Fruit fly (Drosophila melanogaster): ENCODE measurements around the gene AgmNAT.

Gene AgmNAT

DNA sequence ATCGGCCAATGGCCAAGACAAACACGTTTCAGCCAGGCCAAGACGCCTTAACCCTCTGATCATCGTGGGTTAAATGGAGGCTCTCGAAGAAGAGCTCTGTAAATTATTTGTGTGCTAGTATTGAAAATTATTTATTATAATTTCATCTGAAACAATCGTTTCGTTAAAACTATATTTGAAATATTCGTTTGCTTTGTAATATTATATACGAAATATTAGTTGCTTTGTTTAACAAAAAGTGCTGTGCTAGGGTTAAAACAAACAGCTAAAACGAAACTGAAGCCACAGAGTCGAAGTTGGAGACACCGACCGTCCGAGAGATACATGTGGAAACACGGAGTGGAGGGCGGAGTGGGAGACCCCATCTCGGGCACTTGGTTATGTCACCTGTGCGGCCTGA is 29.1 kb downstream of the AgmNAT start (continued):
- TF ChIP-seq CkIIα-i1 (GFP tag; IDR thresholded peaks at IDR 0.05) = no peak
- TF ChIP-seq CG3407 (GFP tag; optimal IDR thresholded peaks at IDR 0.05) = no peak
- TF ChIP-seq gt (GFP tag; IDR thresholded peaks at IDR 0.05) = no peak
- TF ChIP-seq CG7786 (GFP tag; optimal IDR thresholded peaks at IDR 0.05) = no peak
- no peak for TF ChIP-seq prd (optimal IDR thresholded peaks at IDR 0.05)
- peak; percentile 26; the same call in 1 of the 3 replicates for TF ChIP-seq prd (GFP tag; IDR thresholded peaks at IDR 0.05)
- no peak for TF ChIP-seq Hr3 (GFP tag; optimal IDR thresholded peaks at IDR 0.05)
- TF ChIP-seq CG10274 (GFP tag; optimal IDR thresholded peaks at IDR 0.05) = no peak
- TF ChIP-seq Atf6 (GFP tag; IDR thresholded peaks at IDR 0.05) = no peak
- peak; percentile 89 for TF ChIP-seq Drgx (GFP tag; IDR thresholded peaks at IDR 0.05)
- TF ChIP-seq CG18262 (tag; optimal IDR thresholded peaks at IDR 0.05) = peak; percentile 58
- peak; percentile 53; the same call in 1 of the 3 replicates for TF ChIP-seq so (GFP tag; IDR thresholded peaks at IDR 0.05)
- peak; percentile 72 for TF ChIP-seq dmrt99B (tag; optimal IDR thresholded peaks at IDR 0.05)
- TF ChIP-seq Gsc (GFP tag; IDR thresholded peaks at IDR 0.05) = no peak
- peak; percentile 49 for TF ChIP-seq salm (tag; optimal IDR thresholded peaks at IDR 0.05)
- TF ChIP-seq CG8924 (tag; optimal IDR thresholded peaks at IDR 0.05) = peak; percentile 48
- no peak for TF ChIP-seq Stat92E (GFP tag; optimal IDR thresholded peaks at IDR 0.05)
- peak; percentile 10; the same call in 1 of the 2 replicates for TF ChIP-seq CG17328 (GFP tag; IDR thresholded peaks at IDR 0.05)
- no peak for TF ChIP-seq tio (GFP tag; optimal IDR thresholded peaks at IDR 0.05)
- TF ChIP-seq Dref (GFP tag; IDR thresholded peaks at IDR 0.05) = no peak
- peak; percentile 7 for TF ChIP-seq Xbp1 (GFP tag; optimal IDR thresholded peaks at IDR 0.05)

DNA sequence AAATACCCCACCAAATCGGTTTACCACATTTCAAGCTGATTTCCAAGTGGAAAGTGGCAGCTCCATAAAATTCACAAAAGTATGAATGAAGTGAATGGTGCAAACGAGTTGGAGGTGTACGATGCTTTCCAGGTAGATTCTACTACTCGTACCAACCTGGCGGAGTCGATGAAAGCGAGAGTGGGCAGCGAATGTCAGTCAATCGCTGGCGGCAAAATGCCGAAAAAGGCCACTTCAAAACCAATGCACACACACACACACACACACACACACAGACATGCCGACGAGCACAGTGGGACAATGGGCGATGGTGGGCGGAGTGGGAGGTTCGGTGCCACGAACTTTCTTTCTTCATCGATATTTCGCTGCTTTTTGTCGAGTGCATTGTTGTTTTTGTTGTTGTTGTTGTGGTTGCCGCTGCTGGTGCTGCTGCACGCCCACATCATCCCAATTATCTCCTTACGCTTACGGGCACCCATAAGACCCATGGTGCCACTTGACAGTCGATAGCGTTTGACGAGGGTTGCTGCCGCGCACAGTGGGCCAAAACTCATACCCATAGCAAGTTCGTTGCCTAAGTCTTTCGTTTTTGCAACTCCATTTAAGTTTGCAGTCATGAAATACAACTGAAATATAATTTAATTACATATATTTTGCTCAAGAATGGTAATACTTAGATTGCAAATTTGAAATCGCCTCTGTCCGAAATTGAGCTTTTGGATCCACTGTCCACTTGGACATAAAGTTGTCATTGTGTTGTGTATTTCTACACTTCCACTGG is 32.2 kb downstream of the AgmNAT start:
- TF ChIP-seq onecut (GFP tag; IDR thresholded peaks at IDR 0.05) (0 out of 2 replicates have a peak, but pooled peaks have one; percentile 22), CG3163 (GFP tag; optimal IDR thresholded peaks at IDR 0.05) (no peak), CG6813 (GFP tag; optimal IDR thresholded peaks at IDR 0.05) (peak; percentile 2), E2f2 (GFP tag; IDR thresholded peaks at IDR 0.05) (no peak), Antp (GFP tag; optimal IDR thresholded peaks at IDR 0.05) (no peak), CG7928 (GFP tag; optimal IDR thresholded peaks at IDR 0.05) (no peak), CG4820 (GFP tag; optimal IDR thresholded peaks at IDR 0.05) (peak; percentile 42), ewg (GFP tag; optimal IDR thresholded peaks at IDR 0.05) (peak; percentile 31), hkb (optimal IDR thresholded peaks at IDR 0.05) (no peak), hkb (GFP tag; IDR thresholded peaks at IDR 0.05) (peak; percentile 51; the same call in 1 of the 2 replicates), gcm (GFP tag; optimal IDR thresholded peaks at IDR 0.05) (peak; percentile 2), Xrp1 (GFP tag; IDR thresholded peaks at IDR 0.05) (peak; percentile 55; the same call in 1 of the 2 replicates), CG12391 (tag; optimal IDR thresholded peaks at IDR 0.05) (peak; percentile 45), sens-2 (GFP tag; IDR thresholded peaks at IDR 0.05) (peak; percentile 54; the same call in 1 of the 2 replicates), dm (GFP tag; optimal IDR thresholded peaks at IDR 0.05) (no peak), unpg (GFP tag; optimal IDR thresholded peaks at IDR 0.05) (peak; percentile 61), tgo (GFP tag; IDR thresholded peaks at IDR 0.05) (peak; percentile 35; the same call in 1 of the 3 replicates), gt (GFP tag; IDR thresholded peaks at IDR 0.05) (no peak), CG8765 (GFP tag; IDR thresholded peaks at IDR 0.05) (no peak), ase (GFP tag; IDR thresholded peaks at IDR 0.05) (0 out of 3 replicates have a peak, but pooled peaks have one; percentile 28), CG10209 (GFP tag; optimal IDR thresholded peaks at IDR 0.05) (peak; percentile 35), lola (GFP tag; optimal IDR thresholded peaks at IDR 0.05) (peak in 1 of 3 experiments; percentile 32), kni (GFP tag; optimal IDR thresholded peaks at IDR 0.05) (peak; percentile 8), pfk (GFP tag; optimal IDR thresholded peaks at IDR 0.05) (no peak), lmd (GFP tag; IDR thresholded peaks at IDR 0.05) (peak; percentile 37; the same call in 1 of the 2 replicates), fd64A (GFP tag; optimal IDR thresholded peaks at IDR 0.05) (no peak), prd (optimal IDR thresholded peaks at IDR 0.05) (no peak), prd (GFP tag; IDR thresholded peaks at IDR 0.05) (peak; percentile 55; the same call in 2 of the 3 replicates), CG4730 (GFP tag; IDR thresholded peaks at IDR 0.05) (no peak), nmo (GFP tag; optimal IDR thresholded peaks at IDR 0.05) (peak; percentile 57)
